Fruit fly (Drosophila melanogaster): ENCODE measurements around the gene CG32086.

The CG32086 gene

dm6 chr3L:11623245-11623883, 39.5 kb upstream of the CG32086 start (continued):
- peak; percentile 17 for TF ChIP-seq CG6808 (GFP tag; optimal IDR thresholded peaks at IDR 0.05)
- TF ChIP-seq Ets21C (GFP tag; optimal IDR thresholded peaks at IDR 0.05) = no peak
- TF ChIP-seq CG6792 (GFP tag; optimal IDR thresholded peaks at IDR 0.05) = no peak
- peak; percentile 18 for TF ChIP-seq CG9139 (GFP tag; optimal IDR thresholded peaks at IDR 0.05)
- no peak for TF ChIP-seq CG4318 (GFP tag; optimal IDR thresholded peaks at IDR 0.05)
- TF ChIP-seq CG11762 (GFP tag; optimal IDR thresholded peaks at IDR 0.05; ENCODE audit: insufficient read depth) = no peak
- no peak for TF ChIP-seq OdsH (GFP tag; optimal IDR thresholded peaks at IDR 0.05)
- no peak for TF ChIP-seq CG1621 (tag; optimal IDR thresholded peaks at IDR 0.05)
- TF ChIP-seq net (GFP tag; optimal IDR thresholded peaks at IDR 0.05) = peak; percentile 7
- no peak for TF ChIP-seq acj6 (GFP tag; optimal IDR thresholded peaks at IDR 0.05)
- peak; percentile 5 for TF ChIP-seq CG10669 (GFP tag; optimal IDR thresholded peaks at IDR 0.05)
- TF ChIP-seq CG8119 (GFP tag; IDR thresholded peaks at IDR 0.05) = no peak; the same call in 2 of the 3 replicates
- TF ChIP-seq pdm3 (GFP tag; optimal IDR thresholded peaks at IDR 0.05) = no peak
- TF ChIP-seq CG6163 (GFP tag; IDR thresholded peaks at IDR 0.05) = no peak
- TF ChIP-seq achi (GFP tag; optimal IDR thresholded peaks at IDR 0.05) = no peak
- TF ChIP-seq Sox102F (GFP tag; optimal IDR thresholded peaks at IDR 0.05) = no peak
- peak; percentile 4 for TF ChIP-seq CG16779 (tag; optimal IDR thresholded peaks at IDR 0.05)

DNA sequence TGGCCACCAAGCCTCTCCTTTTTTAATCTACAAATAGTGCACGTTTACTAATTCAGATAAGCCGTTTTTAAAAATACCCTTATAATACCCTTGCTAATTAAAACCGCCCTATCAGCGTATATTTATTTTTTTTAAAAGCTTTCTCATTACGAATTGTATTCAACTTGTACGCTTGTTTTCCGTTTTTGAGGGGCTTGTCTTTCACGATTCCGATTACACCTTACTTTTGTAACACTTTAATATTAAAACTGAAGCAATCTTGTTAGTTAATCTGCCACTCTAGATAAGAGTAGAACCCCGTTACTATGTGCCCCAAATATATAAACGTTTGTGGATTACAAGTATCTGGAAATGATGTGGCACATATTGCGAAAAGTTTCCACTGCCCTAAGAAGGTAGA, 38.9 kb upstream of the CG32086 start:
- TF ChIP-seq CG11902 (GFP tag; optimal IDR thresholded peaks at IDR 0.05) = no peak
- TF ChIP-seq Hr4 (GFP tag; optimal IDR thresholded peaks at IDR 0.05) = no peak
- TF ChIP-seq CG34406 (GFP tag; optimal IDR thresholded peaks at IDR 0.05) = no peak
- no peak for TF ChIP-seq svp (GFP tag)
- no peak for TF ChIP-seq CG9139 (GFP tag; optimal IDR thresholded peaks at IDR 0.05)
- no peak for TF ChIP-seq Eip75B (GFP tag; optimal IDR thresholded peaks at IDR 0.05)
- no peak for TF ChIP-seq eg (GFP tag; IDR thresholded peaks at IDR 0.05)
- no peak for TF ChIP-seq Sox14 (GFP tag; optimal IDR thresholded peaks at IDR 0.05)
- TF ChIP-seq CG6792 (GFP tag; optimal IDR thresholded peaks at IDR 0.05) = no peak
- no peak for TF ChIP-seq Sox15 (GFP tag; optimal IDR thresholded peaks at IDR 0.05)
- no peak for TF ChIP-seq Sox102F (GFP tag; optimal IDR thresholded peaks at IDR 0.05)
- no peak for TF ChIP-seq Gug (GFP tag; IDR thresholded peaks at IDR 0.05)
- TF ChIP-seq CG8119 (GFP tag; IDR thresholded peaks at IDR 0.05) = no peak
- TF ChIP-seq CG11294 (GFP tag; IDR thresholded peaks at IDR 0.05) = no peak
- TF ChIP-seq Lpt (GFP tag; optimal IDR thresholded peaks at IDR 0.05) = no peak

DNA sequence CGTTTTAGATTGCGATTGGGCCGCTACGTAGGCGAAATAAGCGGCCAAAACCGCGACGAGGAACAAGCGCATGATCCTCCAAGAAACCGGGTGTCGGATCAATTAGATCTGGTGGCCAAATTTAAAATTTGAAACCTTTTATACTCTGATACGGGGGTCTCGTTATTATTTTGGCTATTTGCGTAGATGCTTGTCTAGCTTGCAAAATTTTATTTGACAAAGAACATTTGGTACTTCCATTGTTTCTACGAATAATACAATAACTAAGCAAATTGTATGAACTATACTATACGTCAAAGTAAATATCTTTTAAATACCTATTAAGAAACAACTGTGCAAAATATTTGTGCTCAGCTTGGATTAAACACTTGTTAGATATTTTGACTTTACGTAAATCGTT, 36.1 kb upstream of the CG32086 start, which contains the start of gene Muc68Ca:
Muc68Ca (minus strand) TSS at position 101 of the 400 bp plus-strand sequence.
- TF ChIP-seq CG32006 (GFP tag; optimal IDR thresholded peaks at IDR 0.05) (no peak), fd59A (GFP tag; optimal IDR thresholded peaks at IDR 0.05) (no peak), CG34406 (GFP tag; optimal IDR thresholded peaks at IDR 0.05) (no peak), Lpt (GFP tag; optimal IDR thresholded peaks at IDR 0.05) (no peak), CG10669 (GFP tag; optimal IDR thresholded peaks at IDR 0.05) (no peak), spab (GFP tag; optimal IDR thresholded peaks at IDR 0.05) (no peak), Eip75B (GFP tag; optimal IDR thresholded peaks at IDR 0.05) (no peak), fkh (GFP tag; optimal IDR thresholded peaks at IDR 0.05) (no peak)

dm6 chr3L:11609835-11610234, 26.0 kb upstream of the CG32086 start, which contains the start of gene CG42832:
Gene CG42832, plus strand, starts transcription at chr3L:11610135.
- TF ChIP-seq Hr38 (GFP tag; optimal IDR thresholded peaks at IDR 0.05) = no peak
- no peak for TF ChIP-seq CG9139 (GFP tag; optimal IDR thresholded peaks at IDR 0.05)
- peak; percentile 5 for TF ChIP-seq fkh (GFP tag; optimal IDR thresholded peaks at IDR 0.05)
- no peak for TF ChIP-seq net (GFP tag; optimal IDR thresholded peaks at IDR 0.05)
